Fruit fly (Drosophila melanogaster) whole organism, prepupa: ENCODE data around the gene CG8066.
A peak's percentile ranks its signal among the peaks of the same experiment; 100 is the strongest.

Source experiments
- Blimp-1 ChIP-seq: fragments of 200-800 bp; sonication (Bioruptor generic); optimal IDR thresholded peaks from 3 replicates; lab custom pipeline; 2017; ENCODE audit warnings: missing biosample characterization, missing genetic modification characterization, mild to moderate bottlenecking, moderate library complexity, missing genetic modification reagents
- CG10631 ChIP-seq: fragments of 200-800 bp; sonication (Bioruptor generic); optimal IDR thresholded peaks from 2 replicates; lab custom pipeline; 2016; ENCODE audit warnings: missing biosample characterization, missing genetic modification characterization
- CG11294 ChIP-seq: fragments of 200-800 bp; sonication (Bioruptor generic); IDR thresholded peaks from 2 replicates; pipeline ENCODE4 v1.3.6; 2022; ENCODE audit warnings: missing biosample characterization, missing genetic modification characterization
- CG11762 ChIP-seq: fragments of 200-800 bp; sonication (Bioruptor generic); optimal IDR thresholded peaks from 3 replicates; lab custom pipeline; 2016; ENCODE audit warnings: missing biosample characterization, missing genetic modification characterization; ENCODE audit not compliant: insufficient read depth
- CG11902 ChIP-seq: fragments of 200-800 bp; sonication (Bioruptor generic); optimal IDR thresholded peaks from 3 replicates; lab custom pipeline; 2016; ENCODE audit warnings: missing biosample characterization, missing genetic modification characterization
- CG15336 ChIP-seq: fragments of 200-800 bp; sonication (Bioruptor generic); IDR thresholded peaks from 2 replicates; pipeline ENCODE4 v1.3.6; 2022; ENCODE audit warnings: missing biosample characterization, missing genetic modification characterization
- CG1621 ChIP-seq: fragments of 200-800 bp; sonication (Bioruptor generic); optimal IDR thresholded peaks from 3 replicates; lab custom pipeline; 2018; ENCODE audit warnings: missing biosample characterization, mild to moderate bottlenecking, missing genetic modification characterization
- CG16779 ChIP-seq: fragments of 200-800 bp; sonication (Bioruptor generic); optimal IDR thresholded peaks from 3 replicates; lab custom pipeline; 2017; ENCODE audit warnings: missing biosample characterization, mild to moderate bottlenecking, missing genetic modification characterization
- CG3032 ChIP-seq: fragments of 200-800 bp; optimal IDR thresholded peaks from 2 replicates; lab custom pipeline; 2019; ENCODE audit warnings: missing biosample characterization, mild to moderate bottlenecking, missing genetic modification characterization, moderate library complexity
- CG31627 ChIP-seq: fragments of 200-800 bp; sonication (Bioruptor generic); optimal IDR thresholded peaks from 3 replicates; lab custom pipeline; 2016; ENCODE audit warnings: missing biosample characterization, missing genetic modification characterization
- CG32006 ChIP-seq: fragments of 200-800 bp; sonication (Bioruptor generic); optimal IDR thresholded peaks from 3 replicates; lab custom pipeline; 2017; ENCODE audit warnings: missing biosample characterization, mild to moderate bottlenecking, missing genetic modification characterization
- CG34406 ChIP-seq: fragments of 200-800 bp; sonication (Bioruptor generic); optimal IDR thresholded peaks from 3 replicates; lab custom pipeline; 2016; ENCODE audit warnings: missing biosample characterization, missing genetic modification characterization
- CG3919 ChIP-seq: fragments of 200-800 bp; sonication (Bioruptor generic); optimal IDR thresholded peaks from 3 replicates; lab custom pipeline; 2016; ENCODE audit warnings: missing biosample characterization, missing genetic modification characterization
- CG4318 ChIP-seq: fragments of 200-800 bp; sonication (Bioruptor generic); optimal IDR thresholded peaks from 3 replicates; lab custom pipeline; 2017; ENCODE audit warnings: missing biosample characterization, mild to moderate bottlenecking, missing genetic modification characterization
- CG6163 ChIP-seq: fragments of 200-800 bp; sonication (Bioruptor generic); IDR thresholded peaks from 3 replicates; pipeline ENCODE4 v1.3.6; 2022; ENCODE audit warnings: missing biosample characterization, missing genetic modification characterization
- CG6276 ChIP-seq: fragments of 200-800 bp; sonication (Bioruptor generic); optimal IDR thresholded peaks from 2 replicates; lab custom pipeline; 2017; ENCODE audit warnings: missing biosample characterization, mild to moderate bottlenecking, missing genetic modification characterization
- CG6792 ChIP-seq: fragments of 200-800 bp; sonication (Bioruptor generic); optimal IDR thresholded peaks from 3 replicates; lab custom pipeline; 2016; ENCODE audit warnings: missing biosample characterization, missing genetic modification characterization
- CG6808 ChIP-seq: fragments of 200-800 bp; sonication (Bioruptor generic); optimal IDR thresholded peaks from 3 replicates; lab custom pipeline; 2017; ENCODE audit warnings: missing biosample characterization, missing genetic modification characterization, mild to moderate bottlenecking, moderate library complexity, missing genetic modification reagents
- CG6854 ChIP-seq: fragments of 200-800 bp; sonication (Bioruptor generic); optimal IDR thresholded peaks from 2 replicates; lab custom pipeline; 2017; ENCODE audit warnings: missing biosample characterization, mild to moderate bottlenecking, missing genetic modification characterization
- CG7368 ChIP-seq: fragments of 200-800 bp; sonication (Bioruptor generic); optimal IDR thresholded peaks from 3 replicates; lab custom pipeline; 2016; ENCODE audit warnings: missing biosample characterization, missing genetic modification characterization
- CG8119 ChIP-seq: fragments of 200-800 bp; sonication (Bioruptor generic); IDR thresholded peaks from 3 replicates; pipeline ENCODE4 v1.3.6; 2022; ENCODE audit warnings: missing biosample characterization, missing genetic modification characterization
- CG8319 ChIP-seq: fragments of 200-800 bp; sonication (Bioruptor generic); optimal IDR thresholded peaks from 3 replicates; lab custom pipeline; 2016; ENCODE audit warnings: missing biosample characterization, missing genetic modification characterization
- CG8632 ChIP-seq: fragments of 200-800 bp; sonication (Bioruptor generic); optimal IDR thresholded peaks from 3 replicates; lab custom pipeline; 2016; ENCODE audit warnings: missing biosample characterization, missing genetic modification characterization
- CG9139 ChIP-seq: fragments of 200-800 bp; sonication (Bioruptor generic); optimal IDR thresholded peaks from 3 replicates; lab custom pipeline; 2017; ENCODE audit warnings: missing biosample characterization, mild to moderate bottlenecking, missing genetic modification characterization
- Eip75B ChIP-seq: fragments of 200-800 bp; sonication (Bioruptor generic); optimal IDR thresholded peaks from 3 replicates; lab custom pipeline; 2016; ENCODE audit warnings: missing biosample characterization, missing genetic modification characterization
- Eip93F ChIP-seq: fragments of 200-800 bp; sonication (Bioruptor generic); optimal IDR thresholded peaks from 2 replicates; lab custom pipeline; 2016; ENCODE audit warnings: missing biosample characterization, mild to moderate bottlenecking, missing genetic modification characterization
- Ets21C ChIP-seq: fragments of 200-800 bp; sonication (Bioruptor generic); optimal IDR thresholded peaks from 3 replicates; lab custom pipeline; 2016; ENCODE audit warnings: missing biosample characterization, missing genetic modification characterization
- Ets96B ChIP-seq: fragments of 200-800 bp; optimal IDR thresholded peaks from 2 replicates; lab custom pipeline; 2019; ENCODE audit warnings: missing biosample characterization, mild to moderate bottlenecking, missing genetic modification characterization, moderate library complexity
- Gug ChIP-seq: fragments of 200-800 bp; sonication (Bioruptor generic); IDR thresholded peaks from 2 replicates; pipeline ENCODE4 v1.3.6; 2022; ENCODE audit warnings: missing biosample characterization, missing genetic modification characterization
- Hr38 ChIP-seq: sonication (Bioruptor generic); optimal IDR thresholded peaks from 2 replicates; lab custom pipeline; 2016; ENCODE audit warnings: missing biosample characterization, missing genetic modification characterization
- Hr39 ChIP-seq: fragments of 200-800 bp; sonication (Bioruptor generic); optimal IDR thresholded peaks from 2 replicates; lab custom pipeline; 2016; ENCODE audit warnings: missing biosample characterization, missing genetic modification characterization
- Hr4 ChIP-seq: fragments of 200-800 bp; sonication (Bioruptor generic); optimal IDR thresholded peaks from 3 replicates; lab custom pipeline; 2016; ENCODE audit warnings: missing biosample characterization, missing genetic modification characterization
- Lpt ChIP-seq: fragments of 200-800 bp; sonication (Bioruptor generic); optimal IDR thresholded peaks from 3 replicates; lab custom pipeline; 2016; ENCODE audit warnings: missing biosample characterization, missing genetic modification characterization
- Met ChIP-seq: fragments of 200-800 bp; sonication (Bioruptor generic); optimal IDR thresholded peaks from 3 replicates; lab custom pipeline; 2016; ENCODE audit warnings: missing biosample characterization, missing genetic modification characterization
- Smox ChIP-seq: fragments of 200-800 bp; sonication (Bioruptor generic); optimal IDR thresholded peaks from 3 replicates; lab custom pipeline; 2016; ENCODE audit warnings: missing biosample characterization, missing genetic modification characterization
- Sox102F ChIP-seq: fragments of 200-800 bp; sonication (Bioruptor generic); optimal IDR thresholded peaks from 2 replicates; lab custom pipeline; 2016; ENCODE audit warnings: missing biosample characterization, mild to moderate bottlenecking, missing genetic modification characterization
- Sox14 ChIP-seq: fragments of 200-800 bp; sonication (Bioruptor generic); optimal IDR thresholded peaks from 3 replicates; lab custom pipeline; 2016; ENCODE audit warnings: missing biosample characterization, missing genetic modification characterization
- Sox15 ChIP-seq: fragments of 200-800 bp; sonication (Bioruptor generic); optimal IDR thresholded peaks from 3 replicates; lab custom pipeline; 2016; ENCODE audit warnings: missing biosample characterization, missing genetic modification characterization
- achi ChIP-seq: fragments of 200-800 bp; sonication (Bioruptor generic); optimal IDR thresholded peaks from 3 replicates; lab custom pipeline; 2016; ENCODE audit warnings: missing biosample characterization, missing genetic modification characterization
- cyc ChIP-seq: fragments of 200-800 bp; sonication (Bioruptor generic); optimal IDR thresholded peaks from 3 replicates; lab custom pipeline; 2016; ENCODE audit warnings: missing biosample characterization, missing genetic modification characterization
- dac ChIP-seq: fragments of 200-800 bp; sonication (Bioruptor generic); optimal IDR thresholded peaks from 2 replicates; lab custom pipeline; 2017; ENCODE audit warnings: missing biosample characterization, mild to moderate bottlenecking, missing genetic modification characterization
- dsx ChIP-seq: fragments of 200-800 bp; optimal IDR thresholded peaks from 3 replicates; lab custom pipeline; 2019; ENCODE audit warnings: missing biosample characterization, mild to moderate bottlenecking, missing genetic modification characterization, moderate library complexity; ENCODE audit not compliant: poor library complexity, severe bottlenecking
- eg ChIP-seq: fragments of 200-800 bp; sonication (Bioruptor generic); IDR thresholded peaks from 3 replicates; pipeline ENCODE4 v1.3.6; 2022; ENCODE audit warnings: missing biosample characterization, missing genetic modification characterization
- fd59A ChIP-seq: fragments of 200-800 bp; sonication (Bioruptor generic); optimal IDR thresholded peaks from 2 replicates; lab custom pipeline; 2017; ENCODE audit warnings: missing biosample characterization, mild to moderate bottlenecking, missing genetic modification characterization, missing genetic modification reagents
- fd85E ChIP-seq: fragments of 200-800 bp; sonication (Bioruptor generic); optimal IDR thresholded peaks from 3 replicates; lab custom pipeline; 2016; ENCODE audit warnings: missing biosample characterization, missing genetic modification characterization
- lz ChIP-seq: fragments of 200-800 bp; sonication (Bioruptor generic); optimal IDR thresholded peaks from 3 replicates; lab custom pipeline; 2016; ENCODE audit warnings: missing biosample characterization, missing genetic modification characterization
- net ChIP-seq: fragments of 200-800 bp; sonication (Bioruptor generic); optimal IDR thresholded peaks from 3 replicates; lab custom pipeline; 2016; ENCODE audit warnings: missing biosample characterization, missing genetic modification characterization
- salr ChIP-seq, 2 experiments: fragments of 200-800 bp; sonication (Bioruptor generic); optimal IDR thresholded peaks; 3 replicates each; lab custom pipeline; 2016 to 2018; ENCODE audit warnings: missing biosample characterization in 2 of 2, missing genetic modification characterization in 2 of 2, mild to moderate bottlenecking in 1 of 2
- spab ChIP-seq: fragments of 200-800 bp; sonication (Bioruptor generic); optimal IDR thresholded peaks from 2 replicates; lab custom pipeline; 2017; ENCODE audit warnings: missing biosample characterization, mild to moderate bottlenecking, missing genetic modification characterization, missing genetic modification reagents
- ss ChIP-seq, 2 experiments: fragments of 200-800 bp; sonication (Bioruptor generic); optimal IDR thresholded peaks; 2 replicates in 1 of 2; 3 replicates in 1 of 2; lab custom pipeline; 2017 to 2018; ENCODE audit warnings: mild to moderate bottlenecking in 2 of 2, missing biosample characterization in 2 of 2, missing genetic modification characterization in 2 of 2, moderate library complexity in 1 of 2
- svp ChIP-seq: fragments of 200-800 bp; sonication (Bioruptor generic); peaks from one replicate; lab custom pipeline; 2016; ENCODE audit warnings: missing biosample characterization, missing genetic modification characterization
- topi ChIP-seq: fragments of 200-800 bp; sonication (Bioruptor generic); optimal IDR thresholded peaks from 3 replicates; lab custom pipeline; 2016; ENCODE audit warnings: missing biosample characterization, missing genetic modification characterization

CG8066 gene

DNA sequence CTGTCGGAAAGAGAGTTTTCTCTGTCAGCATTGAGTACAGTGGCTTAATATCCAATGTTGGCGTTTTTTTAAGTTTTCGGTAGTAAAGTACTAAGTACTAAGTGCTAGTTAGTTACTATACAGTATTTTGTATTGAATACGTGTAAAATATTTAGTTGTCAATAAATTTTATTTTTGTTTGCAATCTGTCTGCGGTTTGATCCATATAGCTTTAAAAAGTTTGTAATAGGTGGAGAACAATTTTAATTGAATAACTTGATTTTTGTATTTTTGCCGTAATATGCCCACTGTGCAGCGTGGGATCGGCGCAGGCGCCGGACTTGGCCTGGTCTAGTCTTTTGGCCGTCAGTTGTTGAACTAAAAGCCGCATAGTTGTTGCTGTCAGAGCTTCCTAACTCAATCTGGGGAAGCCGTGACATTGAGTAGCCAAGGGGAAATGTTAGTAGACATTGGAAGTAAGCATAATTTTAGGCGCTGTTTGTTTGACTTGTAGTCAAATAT, 10.2 kb downstream of the CG8066 start:
- no peak for TF ChIP-seq CG6854 (GFP tag; lab: Kevin White, UChicago)
- peak; percentile 46 for TF ChIP-seq Smox (GFP tag; lab: Kevin White, UChicago)
- TF ChIP-seq Ets96B, result peak; percentile 73
- peak; percentile 67 for TF ChIP-seq lz (GFP tag; lab: Kevin White, UChicago)
- no peak for TF ChIP-seq Eip93F (GFP tag; lab: Kevin White, UChicago)
- TF ChIP-seq dac (GFP tag; lab: Kevin White, UChicago), result peak; percentile 87
- TF ChIP-seq CG11294 (GFP tag; lab: Robert Waterston, UW), result peak; percentile 59; the same call in 1 of the 2 replicates
- TF ChIP-seq CG31627 (GFP tag; lab: Kevin White, UChicago), result peak; percentile 48
- no peak for TF ChIP-seq CG8319 (GFP tag; lab: Kevin White, UChicago)
- TF ChIP-seq topi (GFP tag; lab: Kevin White, UChicago), result peak; percentile 61
- TF ChIP-seq CG6163 (GFP tag; lab: Robert Waterston, UW), result peak; percentile 76; the same call in 2 of the 3 replicates
- TF ChIP-seq CG34406, result peak; percentile 51
- TF ChIP-seq CG7368 (GFP tag; lab: Kevin White, UChicago), result peak; percentile 34
- TF ChIP-seq CG6808 (GFP tag; lab: Kevin White, UChicago), result peak; percentile 49
- peak; percentile 92 for TF ChIP-seq Hr4 (GFP tag; lab: Kevin White, UChicago)
- TF ChIP-seq salr (GFP tag; optimal IDR thresholded peaks at IDR 0.05; lab: Kevin White, UChicago), result peak; percentile 24 to 78
- peak; percentile 15 for TF ChIP-seq Ets21C (GFP tag; lab: Kevin White, UChicago)
- no peak for TF ChIP-seq Hr38 (GFP tag; lab: Kevin White, UChicago)
- TF ChIP-seq CG11762 (GFP tag; lab: Kevin White, UChicago), result peak; percentile 48
- TF ChIP-seq CG15336 (GFP tag; lab: Robert Waterston, UW), result peak; percentile 88
- TF ChIP-seq CG4318, result peak; percentile 86
- peak; percentile 41 for TF ChIP-seq CG6792 (GFP tag; lab: Kevin White, UChicago)
- TF ChIP-seq CG9139 (GFP tag; lab: Kevin White, UChicago), result no peak
- TF ChIP-seq cyc (GFP tag; lab: Kevin White, UChicago), result peak; percentile 43
- TF ChIP-seq CG32006, result peak; percentile 94
- peak; percentile 63 for TF ChIP-seq Met
- TF ChIP-seq CG11902 (GFP tag; lab: Kevin White, UChicago), result no peak
- TF ChIP-seq CG16779 (tag; lab: Kevin White, UChicago), result peak; percentile 58
- TF ChIP-seq fd59A (GFP tag; lab: Kevin White, UChicago), result peak; percentile 37
- TF ChIP-seq CG6276, result peak; percentile 79
- TF ChIP-seq eg (GFP tag; lab: Robert Waterston, UW), result peak; percentile 81
- TF ChIP-seq Lpt (GFP tag; lab: Kevin White, UChicago), result peak; percentile 77
- TF ChIP-seq fd85E (GFP tag; lab: Kevin White, UChicago), result no peak
- TF ChIP-seq Eip75B (GFP tag; lab: Kevin White, UChicago), result peak; percentile 59
- TF ChIP-seq CG10631 (GFP tag; lab: Kevin White, UChicago), result peak; percentile 61
- no peak for TF ChIP-seq Blimp-1 (GFP tag; lab: Kevin White, UChicago)
- TF ChIP-seq CG3919 (GFP tag; lab: Kevin White, UChicago), result peak; percentile 67
- TF ChIP-seq CG8119 (GFP tag; lab: Robert Waterston, UW), result peak; percentile 89
- TF ChIP-seq Sox102F (GFP tag; lab: Kevin White, UChicago), result peak; percentile 49
- peak; percentile 31 for TF ChIP-seq spab (GFP tag; lab: Kevin White, UChicago)
- TF ChIP-seq Sox14 (GFP tag; lab: Kevin White, UChicago), result peak; percentile 72
- peak; percentile 66 for TF ChIP-seq net (GFP tag; lab: Kevin White, UChicago)
- TF ChIP-seq achi (GFP tag; lab: Kevin White, UChicago), result peak; percentile 67
- TF ChIP-seq Hr39, result peak; percentile 28
- TF ChIP-seq Sox15, result peak; percentile 32
- TF ChIP-seq svp (GFP tag; lab: Kevin White, UChicago), result peak; percentile 84
- TF ChIP-seq CG3032, result peak; percentile 58
- TF ChIP-seq dsx (GFP tag; lab: Kevin White, UChicago), result peak; percentile 67
- peak; percentile 30 for TF ChIP-seq CG8632 (GFP tag; lab: Kevin White, UChicago)
- peak; percentile 73 for TF ChIP-seq Gug (GFP tag; lab: Robert Waterston, UW)
- peak; percentile 52 for TF ChIP-seq CG1621 (tag; lab: Kevin White, UChicago)
- TF ChIP-seq ss (GFP tag; optimal IDR thresholded peaks at IDR 0.05; lab: Kevin White, UChicago), result peak in 1 of 2 experiments; percentile 69
